Worm (Caenorhabditis elegans) whole organism, late embryonic: ENCODE data around the gene clec-243.

Experiments
- C08G9.2 ChIP-seq: sonication (generic microtip); optimal IDR thresholded peaks from 2 replicates; lab custom pipeline; 2016; ENCODE audit warnings: mild to moderate bottlenecking, missing genetic modification characterization, moderate library complexity, missing compliant biosample characterization
- ahr-1 ChIP-seq: sonication (generic microtip); optimal IDR thresholded peaks from 2 replicates; lab custom pipeline; 2016; ENCODE audit warnings: missing genetic modification characterization, missing compliant biosample characterization
- ama-1 ChIP-seq: fragments of 150-350 bp; optimal IDR thresholded peaks from 2 replicates; lab custom pipeline; 2014
- ceh-34 ChIP-seq: sonication (generic microtip); optimal IDR thresholded peaks from 2 replicates; lab custom pipeline; 2016; ENCODE audit warnings: mild to moderate bottlenecking, missing genetic modification characterization, missing compliant biosample characterization
- fkh-10 ChIP-seq: fragments of 150-350 bp; optimal IDR thresholded peaks from 2 replicates; lab custom pipeline; 2014; ENCODE audit warnings: missing biosample characterization, missing genetic modification reagents, missing genetic modification characterization
- hlh-15 ChIP-seq: sonication (generic microtip); optimal IDR thresholded peaks from 2 replicates; lab custom pipeline; 2016; ENCODE audit warnings: missing genetic modification characterization, missing compliant biosample characterization
- hlh-30 ChIP-seq: sonication (generic microtip); optimal IDR thresholded peaks from 2 replicates; lab custom pipeline; 2017; ENCODE audit warnings: antibody characterized with exemption, missing genetic modification characterization, missing compliant biosample characterization; ENCODE audit not compliant: insufficient read depth
- pha-4 ChIP-seq: fragments of 150-350 bp; optimal IDR thresholded peaks from 2 replicates; lab custom pipeline; 2018; ENCODE audit warnings: missing biosample characterization, missing genetic modification reagents, missing genetic modification characterization
- ref-2 ChIP-seq: sonication (generic microtip); optimal IDR thresholded peaks from 2 replicates; lab custom pipeline; 2016; ENCODE audit warnings: missing genetic modification characterization, missing compliant biosample characterization
- tbx-2 ChIP-seq: sonication (generic microtip); optimal IDR thresholded peaks from 2 replicates; lab custom pipeline; 2016; ENCODE audit warnings: missing genetic modification characterization, missing compliant biosample characterization
- unc-3 ChIP-seq, 2 experiments: fragments of 200-800 bp in 1 of 2; sonication (Bioruptor generic) in 1 of 2; sonication (generic microtip) in 1 of 2; conservative IDR thresholded peaks in 1 of 2; optimal IDR thresholded peaks in 1 of 2; 2 replicates each; pipeline versions ENCODE4 v1.3.6 to Lab custom; 2016 to 2022; ENCODE audit warnings: missing compliant biosample characterization in 2 of 2, missing genetic modification characterization in 2 of 2, missing genetic modification reagents in 1 of 2

DNA sequence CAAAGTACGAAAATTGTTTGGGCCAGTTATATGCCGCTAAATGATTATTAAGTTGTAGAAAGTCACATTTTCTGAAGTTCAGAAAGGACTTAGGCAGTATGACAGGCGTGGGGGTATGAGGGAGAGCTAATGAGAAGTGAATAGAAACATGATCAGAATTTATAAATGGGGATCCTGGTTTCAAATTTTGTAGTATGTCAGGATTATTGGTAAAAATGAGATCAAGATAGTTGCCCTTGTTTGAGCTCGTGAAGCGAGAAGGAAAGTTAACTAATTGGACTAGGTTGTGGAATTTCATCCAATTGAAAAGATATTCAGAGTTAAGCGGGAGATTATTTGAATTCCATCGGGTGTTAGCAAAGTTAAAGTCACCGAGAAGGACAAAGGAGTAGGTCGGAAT lies 16.4 kb downstream of the clec-243 start:
- TF ChIP-seq ahr-1 (tag; lab: Kevin White, UChicago) (no peak), tbx-2 (tag; lab: Kevin White, UChicago) (no peak), hlh-15 (no peak), pha-4 (no peak), unc-3 (GFP tag; conservative IDR thresholded peaks at IDR 0.05; lab: Robert Waterston, UW) (no peak), unc-3 (tag; optimal IDR thresholded peaks at IDR 0.05; lab: Kevin White, UChicago) (no peak), hlh-30 (tag; lab: Kevin White, UChicago) (no peak), ref-2 (tag; lab: Kevin White, UChicago) (no peak), ama-1 (no peak), fkh-10 (GFP tag; lab: Kevin White, UChicago) (no peak), ceh-34 (tag; lab: Kevin White, UChicago) (no peak), C08G9.2 (tag; lab: Kevin White, UChicago) (no peak)
